Worm (Caenorhabditis elegans): Measurements from ENCODE around the gene Y37D8A.4.

DNA sequence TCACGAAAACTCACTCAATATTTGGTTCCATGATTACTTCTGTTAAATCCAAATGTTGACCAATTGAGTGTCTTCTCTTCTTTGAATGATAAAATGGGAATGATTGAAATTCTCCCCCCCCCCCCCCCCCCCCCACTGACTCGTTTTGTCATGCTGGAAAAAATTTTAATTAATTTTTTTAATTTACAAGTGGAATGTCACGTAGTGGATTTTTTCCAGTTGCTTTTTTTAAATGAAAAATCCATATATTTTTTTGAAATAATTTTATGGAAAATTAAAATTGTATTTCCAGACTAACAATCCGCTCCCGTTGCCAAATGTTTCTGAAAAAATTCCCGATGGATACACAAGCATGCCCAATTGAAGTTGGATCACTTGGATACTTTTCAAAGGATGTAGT is 49.3 kb downstream of the Y37D8A.4 start, which contains the start of gene BE10.1:
- no peak for TF ChIP-seq ama-1 (optimal IDR thresholded peaks at IDR 0.05)
- no peak for TF ChIP-seq B0310.2 (tag; optimal IDR thresholded peaks at IDR 0.05)
- no peak for TF ChIP-seq tbx-11 (GFP tag; IDR thresholded peaks at IDR 0.05)
- TF ChIP-seq sea-1 (GFP tag; conservative IDR thresholded peaks at IDR 0.05), result no peak
- TF ChIP-seq hmbx-1 (tag; optimal IDR thresholded peaks at IDR 0.05), result no peak

All from whole organism, early embryonic.